Worm (Caenorhabditis elegans): Measurements from ENCODE around the gene clc-32.

Gene clc-32

DNA sequence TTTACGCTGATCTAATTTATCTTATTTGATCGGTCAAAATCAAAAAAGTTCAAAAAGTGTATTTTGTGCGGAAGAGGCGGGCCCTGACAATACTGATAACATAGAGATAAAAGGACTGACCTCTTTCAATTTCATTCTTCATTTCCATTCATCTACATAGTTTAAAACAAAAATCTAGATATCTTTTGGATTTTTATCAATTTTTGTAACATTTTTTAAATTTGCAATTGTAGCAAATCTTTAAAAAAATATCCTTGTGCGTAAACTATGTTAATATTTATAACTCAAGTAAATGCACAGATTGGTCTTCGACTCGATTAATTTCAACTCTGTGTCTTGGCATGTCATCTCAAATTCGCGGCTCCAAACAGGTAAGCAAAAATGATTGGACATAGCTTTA, 37.4 kb downstream of the clc-32 start, which contains the start of gene argk-1:
TSS of gene argk-1 (plus strand) at position 301 of the 400 bp plus-strand sequence.
- no peak for TF ChIP-seq cnd-1 (tag; optimal IDR thresholded peaks at IDR 0.05)
- no peak for TF ChIP-seq snpc-4 (tag; optimal IDR thresholded peaks at IDR 0.05)
- no peak for TF ChIP-seq ces-1 (GFP tag; optimal IDR thresholded peaks at IDR 0.05)
- TF ChIP-seq M03D4.4 (tag; optimal IDR thresholded peaks at IDR 0.05): no peak
- no peak for TF ChIP-seq drap-1 (GFP tag; optimal IDR thresholded peaks at IDR 0.05)
- no peak for TF ChIP-seq mep-1 (tag; optimal IDR thresholded peaks at IDR 0.05)
- TF ChIP-seq elt-1 (tag; optimal IDR thresholded peaks at IDR 0.05; ENCODE audit: borderline replicate concordance, insufficient read depth): no peak
- no peak for TF ChIP-seq pha-4 (tag; optimal IDR thresholded peaks at IDR 0.05)
- no peak for TF ChIP-seq nhr-237 (tag; optimal IDR thresholded peaks at IDR 0.05)
- no peak for TF ChIP-seq lin-32 (GFP tag; optimal IDR thresholded peaks at IDR 0.05)
- TF ChIP-seq ham-2 (GFP tag; optimal IDR thresholded peaks at IDR 0.05): no peak
- TF ChIP-seq elt-3 (tag; optimal IDR thresholded peaks at IDR 0.05): no peak
- TF ChIP-seq hlh-1 (tag; optimal IDR thresholded peaks at IDR 0.05): no peak
- TF ChIP-seq mls-2 (tag; optimal IDR thresholded peaks at IDR 0.05): no peak
- no peak for TF ChIP-seq zip-8 (tag; optimal IDR thresholded peaks at IDR 0.05)
- TF ChIP-seq blmp-1 (tag; optimal IDR thresholded peaks at IDR 0.05): no peak

DNA sequence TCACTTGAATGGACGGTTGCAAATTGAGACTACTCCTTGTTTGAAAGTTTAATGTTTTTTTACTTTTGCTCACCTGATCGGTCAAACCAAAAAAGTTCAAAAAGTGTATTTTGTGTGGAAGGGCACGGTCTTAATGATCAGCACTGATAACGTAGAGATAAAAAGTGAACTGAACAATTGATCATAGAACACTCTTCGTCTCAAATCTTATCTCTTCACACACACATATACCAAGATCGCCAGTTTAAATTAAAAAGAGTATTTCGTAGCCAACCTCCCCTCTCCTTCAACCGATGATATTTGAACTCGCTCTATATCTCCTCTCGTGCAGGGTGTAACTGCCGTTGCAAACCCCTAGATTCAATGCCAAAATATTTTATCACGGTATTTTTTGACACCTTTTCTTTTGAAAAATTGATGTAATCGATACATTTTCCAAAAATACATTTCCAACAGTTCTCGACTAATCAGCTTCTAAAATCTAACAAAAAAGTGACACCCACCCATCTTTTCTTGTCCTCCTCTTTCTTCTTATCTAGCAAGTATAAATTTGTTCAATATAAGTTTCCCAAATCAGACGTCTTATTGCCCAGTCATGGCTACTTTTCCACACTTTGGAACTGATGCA, 40.8 kb downstream of the clc-32 start, which contains the start of gene cth-1:
TSS of gene cth-1 (plus strand) at position 578 of the 628 bp plus-strand sequence.
- TF ChIP-seq lin-13 (tag; optimal IDR thresholded peaks at IDR 0.05) (no peak), drap-1 (GFP tag; optimal IDR thresholded peaks at IDR 0.05) (no peak), blmp-1 (tag; optimal IDR thresholded peaks at IDR 0.05) (no peak), flh-1 (GFP tag; optimal IDR thresholded peaks at IDR 0.05) (no peak), pha-4 (tag; optimal IDR thresholded peaks at IDR 0.05) (no peak), M03D4.4 (tag; optimal IDR thresholded peaks at IDR 0.05) (no peak), elt-1 (tag; optimal IDR thresholded peaks at IDR 0.05; ENCODE audit: borderline replicate concordance, insufficient read depth) (no peak), nhr-76 (tag; optimal IDR thresholded peaks at IDR 0.05) (no peak), sptf-1 (tag; optimal IDR thresholded peaks at IDR 0.05) (no peak), ceh-39 (tag; optimal IDR thresholded peaks at IDR 0.05) (no peak), lin-32 (GFP tag; optimal IDR thresholded peaks at IDR 0.05) (no peak), sem-2 (GFP tag; optimal IDR thresholded peaks at IDR 0.05) (no peak), bed-3 (GFP tag; optimal IDR thresholded peaks at IDR 0.05) (no peak), tbx-8 (GFP tag; optimal IDR thresholded peaks at IDR 0.05) (no peak), unc-62 (GFP tag; optimal IDR thresholded peaks at IDR 0.05) (no peak), ceh-43 (GFP tag; optimal IDR thresholded peaks at IDR 0.05) (no peak), ceh-83 (GFP tag; optimal IDR thresholded peaks at IDR 0.05) (no peak), ham-2 (GFP tag; optimal IDR thresholded peaks at IDR 0.05) (no peak), mls-2 (tag; optimal IDR thresholded peaks at IDR 0.05) (no peak)

DNA sequence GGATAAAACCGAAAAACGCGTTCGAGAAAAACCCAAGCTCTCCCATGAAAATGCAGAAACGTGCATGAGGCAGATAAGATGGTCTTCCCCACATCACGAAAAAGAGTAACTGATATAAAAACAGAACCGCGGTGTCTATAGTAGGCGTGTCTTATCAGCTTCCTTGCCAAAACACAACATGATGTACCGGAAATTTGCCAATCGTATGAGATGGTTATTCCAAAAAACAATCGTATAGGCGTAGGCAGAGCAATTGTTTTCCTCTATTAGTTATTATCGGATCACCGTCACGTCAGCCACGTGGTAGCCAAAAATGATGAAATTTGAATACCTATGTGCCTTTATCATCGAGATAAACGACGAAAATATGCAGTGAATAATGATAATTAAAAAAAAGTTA, 41.5 kb downstream of the clc-32 start, which contains the start of gene str-7:
TSS of gene str-7 (minus strand) at position 101 of the 400 bp plus-strand sequence.
- TF ChIP-seq sem-2 (GFP tag; optimal IDR thresholded peaks at IDR 0.05) (no peak), ces-1 (GFP tag; optimal IDR thresholded peaks at IDR 0.05) (no peak), nhr-28 (tag; optimal IDR thresholded peaks at IDR 0.05) (no peak), M03D4.4 (tag; optimal IDR thresholded peaks at IDR 0.05) (no peak), ceh-43 (GFP tag; optimal IDR thresholded peaks at IDR 0.05) (no peak), ham-2 (GFP tag; optimal IDR thresholded peaks at IDR 0.05) (no peak), lsy-2 (tag; optimal IDR thresholded peaks at IDR 0.05) (no peak), mep-1 (tag; optimal IDR thresholded peaks at IDR 0.05) (no peak)

ce11 chrV:16094862-16095261, 46.1 kb downstream of the clc-32 start:
- peak; percentile 64 for TF ChIP-seq cnd-1 (tag; optimal IDR thresholded peaks at IDR 0.05)
- TF ChIP-seq zip-8 (tag; optimal IDR thresholded peaks at IDR 0.05): peak; percentile 5
- no peak for TF ChIP-seq mab-5 (tag; optimal IDR thresholded peaks at IDR 0.05)

- TF ChIP-seq zip-8 (tag; optimal IDR thresholded peaks at IDR 0.05) (no peak), nhr-12 (tag; optimal IDR thresholded peaks at IDR 0.05) (no peak), snpc-4 (tag; optimal IDR thresholded peaks at IDR 0.05) (no peak), pha-4 (tag; optimal IDR thresholded peaks at IDR 0.05) (no peak)
Measured at ce11 chrV:16094284-16094683, 46.7 kb downstream of the clc-32 start, which contains the start of gene F22B8.7. Gene F22B8.7 (plus strand): TSS chrV:16094584.

All from whole organism, mixed stage, embryonic.